Fruit fly (Drosophila melanogaster) whole organism, embryonic: ENCODE data around the gene CG5687.
A peak's percentile ranks its signal among the peaks of the same experiment; 100 is the strongest.

Experiments
- B-H2 ChIP-seq: fragments of 200-800 bp; sonication (Bioruptor generic); optimal IDR thresholded peaks from 2 replicates; lab custom pipeline; 2018; ENCODE audit warnings: missing biosample characterization, mild to moderate bottlenecking, missing genetic modification characterization
- BtbVII ChIP-seq: fragments of 200-800 bp; sonication (Bioruptor generic); optimal IDR thresholded peaks from 3 replicates; lab custom pipeline; 2017; ENCODE audit warnings: missing biosample characterization, mild to moderate bottlenecking, missing genetic modification characterization
- Bteb2 ChIP-seq: fragments of 200-800 bp; sonication (Bioruptor generic); optimal IDR thresholded peaks from 2 replicates; lab custom pipeline; 2016; ENCODE audit warnings: missing biosample characterization, missing genetic modification characterization
- CG10147 ChIP-seq: fragments of 200-800 bp; sonication (Bioruptor generic); optimal IDR thresholded peaks from 2 replicates; lab custom pipeline; 2019; ENCODE audit warnings: missing biosample characterization, mild to moderate bottlenecking, missing genetic modification characterization, moderate library complexity
- CG11085 ChIP-seq: fragments of 200-800 bp; sonication (Bioruptor generic); IDR thresholded peaks from 2 replicates; pipeline ENCODE4 v1.3.6; 2022; ENCODE audit warnings: missing biosample characterization, missing genetic modification characterization
- CG12299 ChIP-seq: fragments of 200-800 bp; sonication (Bioruptor generic); optimal IDR thresholded peaks from 2 replicates; lab custom pipeline; 2018; ENCODE audit warnings: missing biosample characterization, mild to moderate bottlenecking, missing genetic modification characterization
- CG13287 ChIP-seq: fragments of 200-800 bp; sonication (Bioruptor generic); IDR thresholded peaks from 2 replicates; pipeline ENCODE4 v1.3.6; 2022; ENCODE audit warnings: missing biosample characterization, missing genetic modification characterization; ENCODE audit not compliant: partially characterized antibody
- CG14441 ChIP-seq: fragments of 200-800 bp; sonication (Bioruptor generic); IDR thresholded peaks from 2 replicates; pipeline ENCODE4 v1.3.6; 2022; ENCODE audit warnings: missing biosample characterization, missing genetic modification characterization
- CG15073 ChIP-seq: fragments of 200-800 bp; sonication (Bioruptor generic); optimal IDR thresholded peaks from 2 replicates; lab custom pipeline; 2016; ENCODE audit warnings: missing biosample characterization, missing genetic modification characterization
- CG1647 ChIP-seq: fragments of 200-800 bp; sonication (Bioruptor generic); optimal IDR thresholded peaks from 3 replicates; lab custom pipeline; 2016; ENCODE audit warnings: missing biosample characterization, missing genetic modification characterization
- CG17829 ChIP-seq: fragments of 200-800 bp; optimal IDR thresholded peaks from 2 replicates; lab custom pipeline; 2019; ENCODE audit warnings: missing biosample characterization, mild to moderate bottlenecking, missing genetic modification characterization, moderate library complexity
- CG18011 ChIP-seq: fragments of 200-800 bp; sonication (Bioruptor generic); optimal IDR thresholded peaks from 2 replicates; lab custom pipeline; 2017; ENCODE audit warnings: missing biosample characterization, missing genetic modification characterization, mild to moderate bottlenecking, moderate library complexity, missing genotype
- CG18262 ChIP-seq: fragments of 200-800 bp; optimal IDR thresholded peaks from 3 replicates; lab custom pipeline; 2019; ENCODE audit warnings: missing biosample characterization, mild to moderate bottlenecking, missing genetic modification characterization, moderate library complexity
- CG18599 ChIP-seq: fragments of 200-800 bp; sonication (Bioruptor generic); optimal IDR thresholded peaks from 3 replicates; lab custom pipeline; 2017; ENCODE audit warnings: missing biosample characterization, missing genetic modification characterization, mild to moderate bottlenecking, moderate library complexity, missing genetic modification reagents
- CG3065 ChIP-seq: fragments of 200-800 bp; sonication (Bioruptor generic); optimal IDR thresholded peaks from 2 replicates; lab custom pipeline; 2016; ENCODE audit warnings: missing biosample characterization, missing genetic modification characterization
- CG31365 ChIP-seq: fragments of 200-800 bp; sonication (Bioruptor generic); optimal IDR thresholded peaks from 2 replicates; lab custom pipeline; 2018; ENCODE audit warnings: missing biosample characterization, mild to moderate bottlenecking, missing genetic modification characterization
- CG3281 ChIP-seq: fragments of 200-800 bp; sonication (Bioruptor generic); optimal IDR thresholded peaks from 3 replicates; lab custom pipeline; 2017; ENCODE audit warnings: missing biosample characterization, mild to moderate bottlenecking, missing genetic modification characterization
- CG34376 ChIP-seq: fragments of 200-800 bp; sonication (Bioruptor generic); optimal IDR thresholded peaks from 2 replicates; lab custom pipeline; 2018; ENCODE audit warnings: missing biosample characterization, mild to moderate bottlenecking, missing genetic modification characterization
- CG6654 ChIP-seq: fragments of 200-800 bp; sonication (Bioruptor generic); optimal IDR thresholded peaks from 2 replicates; lab custom pipeline; 2017; ENCODE audit warnings: missing biosample characterization, mild to moderate bottlenecking, missing genetic modification characterization
- CG6689 ChIP-seq: fragments of 200-800 bp; sonication (Bioruptor generic); IDR thresholded peaks from 2 replicates; pipeline ENCODE4 v1.3.6; 2022; ENCODE audit warnings: missing biosample characterization, missing genetic modification characterization
- CG9215 ChIP-seq: fragments of 200-800 bp; sonication (Bioruptor generic); IDR thresholded peaks from 2 replicates; pipeline ENCODE4 v1.3.6; 2022; ENCODE audit warnings: missing biosample characterization, missing genetic modification characterization
- CG9817 ChIP-seq: fragments of 200-800 bp; sonication (Bioruptor generic); optimal IDR thresholded peaks from 2 replicates; lab custom pipeline; 2018; ENCODE audit warnings: missing biosample characterization, mild to moderate bottlenecking, missing genetic modification characterization, moderate library complexity
- Dip2 ChIP-seq: fragments of 200-800 bp; sonication (Bioruptor generic); IDR thresholded peaks from 2 replicates; pipeline ENCODE4 v1.3.6; 2022; ENCODE audit warnings: missing biosample characterization, missing genetic modification characterization
- Dp ChIP-seq: fragments of 200-800 bp; sonication (Bioruptor generic); optimal IDR thresholded peaks from 2 replicates; lab custom pipeline; 2018; ENCODE audit warnings: missing biosample characterization, mild to moderate bottlenecking, missing genetic modification characterization, moderate library complexity
- E2f1 ChIP-seq: fragments of 200-800 bp; sonication (Bioruptor generic); IDR thresholded peaks from 2 replicates; pipeline ENCODE4 v1.3.6; 2022; ENCODE audit warnings: missing biosample characterization, missing genetic modification characterization
- Gug ChIP-seq: fragments of 200-800 bp; sonication (Bioruptor generic); IDR thresholded peaks from 4 replicates; pipeline ENCODE4 v1.3.6; 2022; ENCODE audit warnings: missing biosample characterization, missing genetic modification characterization
- HHEX ChIP-seq: fragments of 200-800 bp; sonication (Bioruptor generic); optimal IDR thresholded peaks from 3 replicates; lab custom pipeline; 2017; ENCODE audit warnings: missing biosample characterization, mild to moderate bottlenecking, missing genetic modification characterization, missing genetic modification reagents
- HmgD ChIP-seq: fragments of 200-800 bp; sonication (Bioruptor generic); optimal IDR thresholded peaks from 3 replicates; lab custom pipeline; 2016; ENCODE audit warnings: missing biosample characterization, missing genetic modification characterization
- Hmx ChIP-seq: fragments of 200-800 bp; sonication (Bioruptor generic); optimal IDR thresholded peaks from 2 replicates; lab custom pipeline; 2016; ENCODE audit warnings: missing biosample characterization, missing genetic modification characterization
- Lpt ChIP-seq: fragments of >200 bp; optimal IDR thresholded peaks from 2 replicates; lab custom pipeline; 2018; ENCODE audit warnings: missing biosample characterization, missing genetic modification characterization
- Mad ChIP-seq: fragments of 200-800 bp; sonication (Bioruptor generic); optimal IDR thresholded peaks from 2 replicates; lab custom pipeline; 2016; ENCODE audit warnings: missing biosample characterization, missing genetic modification characterization
- Optix ChIP-seq: fragments of 200-800 bp; sonication (Bioruptor generic); IDR thresholded peaks from 3 replicates; pipeline ENCODE4 v1.3.6; 2022; ENCODE audit warnings: missing biosample characterization, missing genetic modification characterization
- Poxn ChIP-seq: fragments of 200-800 bp; sonication (Bioruptor generic); IDR thresholded peaks from 2 replicates; pipeline ENCODE4 v1.3.6; 2022; ENCODE audit warnings: missing biosample characterization, missing genetic modification characterization
- Tbp ChIP-seq: fragments of >200 bp; optimal IDR thresholded peaks from 2 replicates; lab custom pipeline; 2018; ENCODE audit warnings: missing biosample characterization, missing genetic modification characterization
- Xbp1 ChIP-seq: fragments of 200-800 bp; sonication (Bioruptor generic); optimal IDR thresholded peaks from 3 replicates; lab custom pipeline; 2016; ENCODE audit warnings: missing biosample characterization, mild to moderate bottlenecking, missing genetic modification characterization
- bigmax ChIP-seq: fragments of 200-800 bp; sonication (Bioruptor generic); optimal IDR thresholded peaks from 2 replicates; lab custom pipeline; 2018; ENCODE audit warnings: missing biosample characterization, mild to moderate bottlenecking, missing genetic modification characterization
- br ChIP-seq: fragments of >200 bp; optimal IDR thresholded peaks from 2 replicates; lab custom pipeline; 2017
- bsh ChIP-seq, 2 experiments: fragments of 200-800 bp; sonication (Bioruptor generic); optimal IDR thresholded peaks; 2 replicates each; lab custom pipeline; 2017 to 2018; ENCODE audit warnings: mild to moderate bottlenecking in 2 of 2, missing biosample characterization in 2 of 2, missing genetic modification characterization in 2 of 2, moderate library complexity in 1 of 2
- cg ChIP-seq: fragments of 200-800 bp; sonication (Bioruptor generic); optimal IDR thresholded peaks from 3 replicates; lab custom pipeline; 2019; ENCODE audit warnings: missing biosample characterization, mild to moderate bottlenecking, missing genetic modification characterization, moderate library complexity
- chinmo ChIP-seq: fragments of 200-800 bp; sonication (Bioruptor generic); IDR thresholded peaks from 4 replicates; pipeline ENCODE4 v1.3.6; 2022; ENCODE audit warnings: missing biosample characterization, missing genetic modification characterization; ENCODE audit not compliant: partially characterized antibody
- crp ChIP-seq, 2 experiments: fragments of 200-800 bp; sonication (Bioruptor generic); optimal IDR thresholded peaks; 2 replicates in 1 of 2; 3 replicates in 1 of 2; lab custom pipeline; 2017; ENCODE audit warnings: missing biosample characterization in 2 of 2, missing genetic modification characterization in 2 of 2, mild to moderate bottlenecking in 1 of 2, moderate library complexity in 1 of 2
- dmrt99B ChIP-seq: fragments of 200-800 bp; sonication (Bioruptor generic); optimal IDR thresholded peaks from 2 replicates; lab custom pipeline; 2018; ENCODE audit warnings: missing biosample characterization, mild to moderate bottlenecking, missing genetic modification characterization, moderate library complexity
- fu2 ChIP-seq: fragments of 200-800 bp; sonication (Bioruptor generic); optimal IDR thresholded peaks from 2 replicates; lab custom pipeline; 2016; ENCODE audit warnings: missing biosample characterization, missing genetic modification characterization
- grau ChIP-seq: fragments of 200-800 bp; optimal IDR thresholded peaks from 3 replicates; lab custom pipeline; 2019; ENCODE audit warnings: missing biosample characterization, mild to moderate bottlenecking, missing genetic modification characterization, moderate library complexity
- lov ChIP-seq, 2 experiments: fragments of 200-800 bp in 1 of 2; fragments of >200 bp in 1 of 2; sonication (Bioruptor generic) in 1 of 2; IDR thresholded peaks in 1 of 2; optimal IDR thresholded peaks in 1 of 2; 2 replicates in 1 of 2; 3 replicates in 1 of 2; pipeline versions ENCODE4 v1.3.6 to Lab custom; 2017 to 2022; ENCODE audit warnings: missing biosample characterization in 1 of 2, missing genetic modification characterization in 1 of 2
- oc ChIP-seq: fragments of 200-800 bp; sonication (Bioruptor generic); optimal IDR thresholded peaks from 2 replicates; lab custom pipeline; 2018; ENCODE audit warnings: missing biosample characterization, mild to moderate bottlenecking, missing genetic modification characterization, moderate library complexity
- sc ChIP-seq, 3 experiments: fragments of >200 bp in 2 of 3; fragments of 200-800 bp in 1 of 3; sonication (Bioruptor generic) in 1 of 3; optimal IDR thresholded peaks; 2 replicates in 2 of 3; 3 replicates in 1 of 3; lab custom pipeline; 2017; ENCODE audit warnings: mild to moderate bottlenecking in 1 of 3, missing biosample characterization in 1 of 3, missing genetic modification characterization in 1 of 3, missing genetic modification reagents in 1 of 3
- sna ChIP-seq: fragments of 200-800 bp; sonication (Bioruptor generic); IDR thresholded peaks from 2 replicates; pipeline ENCODE4 v1.3.6; 2022; ENCODE audit warnings: missing biosample characterization, missing genetic modification characterization; ENCODE audit not compliant: partially characterized antibody
- stwl ChIP-seq: fragments of 200-800 bp; sonication (Bioruptor generic); optimal IDR thresholded peaks from 3 replicates; lab custom pipeline; 2018; ENCODE audit warnings: missing biosample characterization, mild to moderate bottlenecking, missing genetic modification characterization, moderate library complexity
- zf30C ChIP-seq: fragments of 200-800 bp; sonication (Bioruptor generic); optimal IDR thresholded peaks from 3 replicates; lab custom pipeline; 2018; ENCODE audit warnings: missing biosample characterization, mild to moderate bottlenecking, missing genetic modification characterization

The CG5687 gene

dm6 chr3L:1884652-1885051 is 54.3 kb downstream of the CG5687 start, which contains the start of gene Aprt (continued):
- TF ChIP-seq lov (optimal IDR thresholded peaks at IDR 0.05; lab: Kevin White, UChicago) (no peak), lov (GFP tag; IDR thresholded peaks at IDR 0.05; lab: Robert Waterston, UW) (no peak), zf30C (no peak), CG18011 (GFP tag; lab: Kevin White, UChicago) (peak; percentile 29), dmrt99B (tag; lab: Kevin White, UChicago) (no peak), Optix (GFP tag; lab: Robert Waterston, UW) (no peak), bsh (GFP tag; optimal IDR thresholded peaks at IDR 0.05; lab: Kevin White, UChicago) (no peak), CG17829 (tag; lab: Kevin White, UChicago) (no peak), Bteb2 (no peak), CG11085 (no peak), fu2 (GFP tag; lab: Kevin White, UChicago) (no peak), E2f1 (no peak), Dp (GFP tag; lab: Kevin White, UChicago) (peak; percentile 96), Xbp1 (GFP tag; lab: Kevin White, UChicago) (no peak), Dip2 (GFP tag; lab: Robert Waterston, UW) (no peak), sc (optimal IDR thresholded peaks at IDR 0.05; lab: Kevin White, UChicago) (no peak), sc (GFP tag; optimal IDR thresholded peaks at IDR 0.05; lab: Kevin White, UChicago) (no peak), CG15073 (GFP tag; lab: Kevin White, UChicago) (no peak), CG10147 (GFP tag; lab: Kevin White, UChicago) (no peak), BtbVII (GFP tag; lab: Kevin White, UChicago) (no peak), bigmax (GFP tag; lab: Kevin White, UChicago) (no peak), stwl (tag; lab: Kevin White, UChicago) (peak; percentile 12), B-H2 (GFP tag; lab: Kevin White, UChicago) (no peak), HmgD (GFP tag; lab: Kevin White, UChicago) (no peak), CG34376 (GFP tag; lab: Kevin White, UChicago) (peak; percentile 78), CG6654 (no peak), Hmx (GFP tag; lab: Kevin White, UChicago) (no peak), oc (tag; lab: Kevin White, UChicago) (no peak), crp (GFP tag; optimal IDR thresholded peaks at IDR 0.05; lab: Kevin White, UChicago) (peak; percentile 90 to 100), CG13287 (peak; percentile 91), CG12299 (no peak), CG14441 (GFP tag; lab: Robert Waterston, UW) (no peak), CG9215 (GFP tag; lab: Robert Waterston, UW) (no peak), Gug (GFP tag; lab: Robert Waterston, UW) (no peak), grau (tag; lab: Kevin White, UChicago) (peak; percentile 28), CG18599 (GFP tag; lab: Kevin White, UChicago) (no peak), CG9817 (tag; lab: Kevin White, UChicago) (no peak), HHEX (GFP tag; lab: Kevin White, UChicago) (no peak), CG3065 (GFP tag; lab: Kevin White, UChicago) (no peak), br (no peak), CG1647 (no peak), CG6689 (GFP tag; lab: Robert Waterston, UW) (no peak), sna (peak; percentile 85), cg (GFP tag; lab: Kevin White, UChicago) (no peak), CG3281 (no peak), CG18262 (tag; lab: Kevin White, UChicago) (no peak), CG31365 (tag; lab: Kevin White, UChicago) (no peak), Tbp (GFP tag; lab: Kevin White, UChicago) (no peak), Lpt (GFP tag; lab: Kevin White, UChicago) (no peak), chinmo (GFP tag; lab: Robert Waterston, UW) (peak; percentile 63; the same call in 1 of the 4 replicates), Mad (GFP tag; lab: Kevin White, UChicago) (no peak), Poxn (no peak)
